Fruit fly (Drosophila melanogaster): ENCODE data around the gene Ctps.

Gene Ctps

dm6 chr3L:15104849-15105555 lies 7.3 kb downstream of the Ctps start (continued):
- TF ChIP-seq pros (GFP tag; optimal IDR thresholded peaks at IDR 0.05) (no peak), CoRest (tag; optimal IDR thresholded peaks at IDR 0.05) (peak; percentile 72), lmd (GFP tag; IDR thresholded peaks at IDR 0.05) (peak; percentile 68), CG34376 (GFP tag; optimal IDR thresholded peaks at IDR 0.05) (peak; percentile 41), hth (optimal IDR thresholded peaks at IDR 0.05) (no peak), Atf-2 (GFP tag; optimal IDR thresholded peaks at IDR 0.05) (peak; percentile 50), lilli (GFP tag; optimal IDR thresholded peaks at IDR 0.05) (peak; percentile 85), CrebB (tag; optimal IDR thresholded peaks at IDR 0.05) (no peak), ewg (GFP tag; optimal IDR thresholded peaks at IDR 0.05) (peak; percentile 35), tin (GFP tag; optimal IDR thresholded peaks at IDR 0.05) (peak; percentile 46), Ets97D (GFP tag; optimal IDR thresholded peaks at IDR 0.05) (peak; percentile 2), kay (GFP tag; optimal IDR thresholded peaks at IDR 0.05) (no peak), crc (GFP tag; optimal IDR thresholded peaks at IDR 0.05) (peak; percentile 16), gt (GFP tag; IDR thresholded peaks at IDR 0.05) (0 out of 2 replicates have a peak, but pooled peaks have one; percentile 61), CG8281 (tag; optimal IDR thresholded peaks at IDR 0.05) (peak; percentile 17), MTF-1 (GFP tag; optimal IDR thresholded peaks at IDR 0.05; ENCODE audit: borderline replicate concordance) (no peak), dmrt11E (tag; optimal IDR thresholded peaks at IDR 0.05) (no peak), p53 (GFP tag; optimal IDR thresholded peaks at IDR 0.05) (no peak), CTCF (GFP tag; optimal IDR thresholded peaks at IDR 0.05) (no peak), sc (optimal IDR thresholded peaks at IDR 0.05) (no peak), sc (GFP tag; optimal IDR thresholded peaks at IDR 0.05) (no peak), CG31365 (tag; optimal IDR thresholded peaks at IDR 0.05) (no peak), Fer2 (tag; optimal IDR thresholded peaks at IDR 0.05) (peak; percentile 12), CG33557 (GFP tag; optimal IDR thresholded peaks at IDR 0.05) (no peak), dm (GFP tag; optimal IDR thresholded peaks at IDR 0.05) (no peak), psq (GFP tag; optimal IDR thresholded peaks at IDR 0.05) (no peak), scrt (GFP tag; optimal IDR thresholded peaks at IDR 0.05) (peak; percentile 43), sna (GFP tag; IDR thresholded peaks at IDR 0.05; ENCODE audit: partially characterized antibody) (no peak), CG43689 (GFP tag; IDR thresholded peaks at IDR 0.05) (no peak), Gug (GFP tag; IDR thresholded peaks at IDR 0.05) (peak; percentile 58; the same call in 2 of the 4 replicates), sob (GFP tag; IDR thresholded peaks at IDR 0.05) (peak; percentile 75), CG7556 (GFP tag; optimal IDR thresholded peaks at IDR 0.05) (peak; percentile 81), pita (GFP tag; optimal IDR thresholded peaks at IDR 0.05) (no peak), mld (GFP tag; IDR thresholded peaks at IDR 0.05; ENCODE audit: partially characterized antibody) (no peak), zen2 (GFP tag; IDR thresholded peaks at IDR 0.05; ENCODE audit: partially characterized antibody) (no peak), HmgZ (tag; optimal IDR thresholded peaks at IDR 0.05) (no peak), CG3838 (GFP tag; optimal IDR thresholded peaks at IDR 0.05) (no peak), ato (GFP tag; IDR thresholded peaks at IDR 0.05; ENCODE audit: partially characterized antibody) (no peak), CG17912 (GFP tag; optimal IDR thresholded peaks at IDR 0.05) (no peak), CG4730 (GFP tag; IDR thresholded peaks at IDR 0.05) (no peak; the same call in 1 of the 2 replicates), tx (GFP tag; optimal IDR thresholded peaks at IDR 0.05) (peak; percentile 6), maf-S (GFP tag; optimal IDR thresholded peaks at IDR 0.05) (peak; percentile 1), sr (GFP tag; IDR thresholded peaks at IDR 0.05) (no peak), Sry-δ (GFP tag; optimal IDR thresholded peaks at IDR 0.05) (peak; percentile 17), CG15073 (GFP tag; optimal IDR thresholded peaks at IDR 0.05) (no peak), CG3281 (GFP tag; optimal IDR thresholded peaks at IDR 0.05) (peak; percentile 43), ftz-f1 (GFP tag; optimal IDR thresholded peaks at IDR 0.05) (no peak), cato (GFP tag; optimal IDR thresholded peaks at IDR 0.05; ENCODE audit: borderline replicate concordance) (peak; percentile 0), wdn (GFP tag; IDR thresholded peaks at IDR 0.05) (no peak), pzg (GFP tag; optimal IDR thresholded peaks at IDR 0.05) (no peak), Blimp-1 (GFP tag; optimal IDR thresholded peaks at IDR 0.05) (peak; percentile 3)

Measured in whole organism, embryonic.